Worm (Caenorhabditis elegans) whole organism, young adult: ENCODE results near the gene odr-7.
A peak's percentile ranks its signal among the peaks of the same experiment; 100 is the strongest.

ENCODE experiments used
- F22D6.2 ChIP-seq: sonication (generic microtip); optimal IDR thresholded peaks from 2 replicates; lab custom pipeline; 2016; ENCODE audit warnings: mild to moderate bottlenecking, missing genetic modification characterization, missing compliant biosample characterization
- F57A8.1 ChIP-seq: fragments of 200-800 bp; sonication (Bioruptor generic); optimal IDR thresholded peaks from 2 replicates; lab custom pipeline; 2018; ENCODE audit warnings: mild to moderate bottlenecking, missing genetic modification characterization, moderate library complexity, missing compliant biosample characterization
- K11D2.4 ChIP-seq: fragments of 200-800 bp; sonication (Bioruptor generic); IDR thresholded peaks from 2 replicates; pipeline ENCODE4 v1.3.6; 2022; ENCODE audit warnings: missing genetic modification reagents, missing genetic modification characterization, missing compliant biosample characterization
- K12H6.12 ChIP-seq: fragments of 200-800 bp; sonication (Bioruptor generic); optimal IDR thresholded peaks from 2 replicates; lab custom pipeline; 2018; ENCODE audit warnings: mild to moderate bottlenecking, missing genetic modification characterization, missing compliant biosample characterization
- ZK185.1 ChIP-seq: sonication (generic microtip); optimal IDR thresholded peaks from 2 replicates; lab custom pipeline; 2016; ENCODE audit warnings: mild to moderate bottlenecking, missing genetic modification characterization, missing compliant biosample characterization; ENCODE audit not compliant: poor library complexity, severe bottlenecking
- atf-7 ChIP-seq: sonication (generic microtip); optimal IDR thresholded peaks from 2 replicates; lab custom pipeline; 2017; ENCODE audit warnings: mild to moderate bottlenecking, missing genetic modification characterization, missing compliant biosample characterization
- attf-5 ChIP-seq: fragments of 200-800 bp; sonication (Bioruptor generic); optimal IDR thresholded peaks from 2 replicates; lab custom pipeline; 2018; ENCODE audit warnings: mild to moderate bottlenecking, missing genetic modification characterization, missing compliant biosample characterization
- ccch-3 ChIP-seq: fragments of 200-800 bp; sonication (Bioruptor generic); optimal IDR thresholded peaks from 2 replicates; lab custom pipeline; 2018; ENCODE audit warnings: mild to moderate bottlenecking, missing genetic modification characterization, missing compliant biosample characterization
- cebp-1 ChIP-seq, 2 experiments: fragments of 200-800 bp in 1 of 2; sonication (Bioruptor generic) in 1 of 2; sonication (generic microtip) in 1 of 2; IDR thresholded peaks in 1 of 2; optimal IDR thresholded peaks in 1 of 2; 2 replicates each; pipeline versions ENCODE4 v1.3.6 to Lab custom; 2017 to 2022; ENCODE audit warnings: missing compliant biosample characterization in 2 of 2, missing genetic modification characterization in 2 of 2, mild to moderate bottlenecking in 1 of 2, missing genetic modification reagents in 1 of 2, moderate library complexity in 1 of 2
- ceh-27 ChIP-seq: fragments of 200-800 bp; sonication (Bioruptor generic); optimal IDR thresholded peaks from 2 replicates; lab custom pipeline; 2018; ENCODE audit warnings: mild to moderate bottlenecking, missing genetic modification characterization, moderate library complexity, missing compliant biosample characterization
- dox-1 ChIP-seq: fragments of 200-800 bp; sonication (Bioruptor generic); IDR thresholded peaks from 2 replicates; pipeline ENCODE4 v1.3.6; 2022; ENCODE audit warnings: missing genetic modification reagents, missing genetic modification characterization, missing compliant biosample characterization
- egrh-3 ChIP-seq: fragments of 200-800 bp; sonication (Bioruptor generic); IDR thresholded peaks from 2 replicates; pipeline ENCODE4 v1.3.6; 2022; ENCODE audit warnings: missing genetic modification reagents, missing genetic modification characterization, missing compliant biosample characterization
- ekl-4 ChIP-seq: fragments of 200-800 bp; sonication (Bioruptor generic); IDR thresholded peaks from 2 replicates; pipeline ENCODE4 v1.3.6; 2022; ENCODE audit warnings: missing genetic modification reagents, missing genetic modification characterization, missing compliant biosample characterization
- gei-17 ChIP-seq: fragments of 200-800 bp; sonication (Bioruptor generic); optimal IDR thresholded peaks from 2 replicates; lab custom pipeline; 2018; ENCODE audit warnings: mild to moderate bottlenecking, missing genetic modification characterization, missing compliant biosample characterization
- hmg-1.2 ChIP-seq: fragments of 200-800 bp; sonication (Bioruptor generic); IDR thresholded peaks from 2 replicates; pipeline ENCODE4 v1.3.6; 2022; ENCODE audit warnings: missing genetic modification reagents, missing genetic modification characterization, missing compliant biosample characterization
- let-607 ChIP-seq, 2 experiments: fragments of 200-800 bp in 1 of 2; sonication (Bioruptor generic) in 1 of 2; sonication (generic microtip) in 1 of 2; optimal IDR thresholded peaks; 2 replicates each; lab custom pipeline; 2016 to 2018; ENCODE audit warnings: mild to moderate bottlenecking in 2 of 2, missing compliant biosample characterization in 2 of 2, missing genetic modification characterization in 2 of 2, moderate library complexity in 2 of 2, missing genotype in 1 of 2
- lin-40 ChIP-seq: sonication (generic microtip); optimal IDR thresholded peaks from 2 replicates; lab custom pipeline; 2016; ENCODE audit warnings: missing genetic modification characterization, mild to moderate bottlenecking, missing compliant biosample characterization, missing genotype, missing genetic modification reagents
- madf-10 ChIP-seq: sonication (generic microtip); optimal IDR thresholded peaks from 2 replicates; lab custom pipeline; 2016; ENCODE audit warnings: mild to moderate bottlenecking, missing genetic modification characterization, missing compliant biosample characterization
- mcd-1 ChIP-seq: fragments of 200-800 bp; sonication (Bioruptor generic); IDR thresholded peaks from 2 replicates; pipeline ENCODE4 v1.3.6; 2022; ENCODE audit warnings: missing genetic modification reagents, missing genetic modification characterization, missing compliant biosample characterization
- mel-28 ChIP-seq: sonication (generic microtip); optimal IDR thresholded peaks from 2 replicates; lab custom pipeline; 2016; ENCODE audit warnings: borderline replicate concordance, mild to moderate bottlenecking, missing genetic modification characterization, missing compliant biosample characterization
- nfya-1 ChIP-seq: sonication (generic microtip); optimal IDR thresholded peaks from 2 replicates; lab custom pipeline; 2017; ENCODE audit warnings: antibody characterized with exemption, missing compliant biosample characterization, missing genetic modification characterization, borderline replicate concordance; ENCODE audit not compliant: insufficient read depth
- nhr-120 ChIP-seq: fragments of 200-800 bp; sonication (Bioruptor generic); IDR thresholded peaks from 2 replicates; pipeline ENCODE4 v1.3.6; 2022; ENCODE audit warnings: missing genetic modification characterization, missing compliant biosample characterization
- nhr-80 ChIP-seq: sonication (generic microtip); optimal IDR thresholded peaks from 2 replicates; lab custom pipeline; 2016; ENCODE audit warnings: missing genetic modification characterization, missing compliant biosample characterization
- nhr-90 ChIP-seq: sonication (generic microtip); optimal IDR thresholded peaks from 2 replicates; lab custom pipeline; 2016; ENCODE audit warnings: missing genotype, mild to moderate bottlenecking, missing genetic modification characterization, missing compliant biosample characterization
- pbrm-1 ChIP-seq: fragments of 200-800 bp; sonication (Bioruptor generic); IDR thresholded peaks from 2 replicates; pipeline ENCODE4 v1.3.6; 2022; ENCODE audit warnings: missing genetic modification reagents, missing genetic modification characterization, missing compliant biosample characterization
- rec-8 ChIP-seq, 2 experiments: sonication (generic microtip); optimal IDR thresholded peaks; 2 replicates each; lab custom pipeline; 2016; ENCODE audit warnings: mild to moderate bottlenecking in 2 of 2, missing genetic modification characterization in 2 of 2, missing genetic modification reagents in 2 of 2, missing genotype in 2 of 2, missing biosample characterization in 1 of 2, missing compliant biosample characterization in 1 of 2, moderate library complexity in 1 of 2
- rpc-1 ChIP-seq, 2 experiments: fragments of 150-350 bp in 1 of 2; sonication (generic microtip) in 1 of 2; optimal IDR thresholded peaks; 2 replicates each; lab custom pipeline; 2014 to 2018; ENCODE audit warnings: missing biosample characterization in 1 of 2, missing genetic modification characterization in 1 of 2, missing genetic modification reagents in 1 of 2, missing genotype in 1 of 2
- sdz-38 ChIP-seq: sonication (generic microtip); optimal IDR thresholded peaks from 2 replicates; lab custom pipeline; 2016; ENCODE audit warnings: missing genotype, missing genetic modification characterization, missing compliant biosample characterization
- snpc-3.4 ChIP-seq: sonication (generic microtip); optimal IDR thresholded peaks from 2 replicates; lab custom pipeline; 2017; ENCODE audit warnings: missing genetic modification characterization, mild to moderate bottlenecking, missing compliant biosample characterization, antibody characterized with exemption, moderate library complexity, missing genotype, missing genetic modification reagents
- snpc-4 ChIP-seq, 5 experiments: fragments of 150-350 bp in 1 of 5; sonication (generic microtip) in 4 of 5; optimal IDR thresholded peaks; 2 replicates each; lab custom pipeline; 2014 to 2018; ENCODE audit warnings: missing genetic modification characterization in 5 of 5, missing biosample characterization in 3 of 5, antibody characterized with exemption in 2 of 5, mild to moderate bottlenecking in 2 of 5, missing compliant biosample characterization in 2 of 5, missing genotype in 2 of 5, moderate library complexity in 2 of 5, missing genetic modification reagents in 1 of 5
- somi-1 ChIP-seq: fragments of 200-800 bp; sonication (Bioruptor generic); optimal IDR thresholded peaks from 2 replicates; lab custom pipeline; 2018; ENCODE audit warnings: mild to moderate bottlenecking, missing genetic modification characterization, missing compliant biosample characterization
- tbp1 ChIP-seq: fragments of 200-800 bp; sonication (Bioruptor generic); optimal IDR thresholded peaks from 2 replicates; lab custom pipeline; 2018; ENCODE audit warnings: mild to moderate bottlenecking, missing genetic modification characterization, missing compliant biosample characterization
- zfh-2 ChIP-seq: fragments of 200-800 bp; sonication (Bioruptor generic); conservative IDR thresholded peaks from 2 replicates; pipeline ENCODE4 v1.3.6; 2022; ENCODE audit warnings: missing genetic modification reagents, missing genetic modification characterization, missing compliant biosample characterization
- ztf-22 ChIP-seq: fragments of 200-800 bp; sonication (Bioruptor generic); optimal IDR thresholded peaks from 2 replicates; lab custom pipeline; 2018; ENCODE audit warnings: mild to moderate bottlenecking, missing genetic modification characterization, moderate library complexity, missing compliant biosample characterization
- ztf-26 ChIP-seq: sonication (generic microtip); optimal IDR thresholded peaks from 2 replicates; lab custom pipeline; 2017; ENCODE audit warnings: missing genetic modification characterization, missing compliant biosample characterization

The odr-7 gene

DNA sequence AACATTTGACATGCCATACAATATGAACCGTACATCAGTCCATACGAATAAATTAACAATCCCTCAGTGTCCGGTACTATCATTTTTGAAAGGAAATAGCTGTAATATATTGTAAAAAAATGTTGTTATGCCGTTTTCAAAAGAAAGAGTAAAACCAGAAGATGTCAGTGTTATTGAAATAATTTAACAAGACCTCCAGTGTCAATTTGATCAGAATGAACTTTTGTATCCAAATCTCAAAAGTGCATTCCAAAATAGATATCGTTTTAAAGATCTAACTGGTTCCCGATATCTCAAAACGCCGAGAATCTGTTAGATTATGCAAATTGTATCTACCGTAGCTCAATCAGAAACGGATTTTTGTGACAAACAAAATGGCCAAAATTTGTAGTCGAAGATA lies at the start of gene odr-7:
Gene odr-7, minus strand, starts transcription at position 101 of the 400 bp plus-strand sequence.
- no peak for TF ChIP-seq rec-8 (tag; optimal IDR thresholded peaks at IDR 0.05; lab: Kevin White, UChicago)
- TF ChIP-seq, all 124 proteins: peak for 0

DNA sequence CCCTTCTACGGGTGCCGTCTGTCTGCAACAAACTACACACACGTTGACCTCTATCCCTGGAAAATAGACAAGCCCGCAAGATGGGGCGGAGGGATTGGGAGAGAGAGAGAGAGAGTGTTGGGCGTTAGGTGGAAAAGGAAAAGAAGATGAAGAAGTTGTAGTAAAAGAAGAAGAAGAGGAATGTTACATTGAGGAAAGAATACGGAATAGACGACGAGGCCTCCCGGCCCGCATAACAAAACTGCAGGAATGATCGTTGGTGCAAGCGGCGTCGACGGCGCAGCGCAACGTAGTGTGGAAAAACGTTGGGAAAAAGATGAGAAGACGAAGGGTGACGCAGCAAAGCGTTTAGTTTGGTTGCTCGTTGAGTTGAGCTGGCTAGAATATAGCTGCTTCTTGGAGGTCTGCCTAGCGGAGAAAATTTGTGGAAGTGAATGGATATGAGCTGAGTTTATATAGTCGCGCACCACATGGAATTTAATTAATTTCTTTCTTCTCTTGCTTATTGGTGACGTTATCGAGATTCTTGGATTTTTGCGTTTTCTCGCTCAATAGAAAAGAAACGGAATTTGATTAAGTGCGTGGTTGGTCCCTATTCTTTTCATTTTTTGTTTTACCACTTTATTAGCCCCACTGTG lies 48.8 kb upstream of the odr-7 start:
- TF ChIP-seq egrh-3 (GFP tag; lab: Robert Waterston, UW) (peak; percentile 13; the same call in 1 of the 2 replicates), sdz-38 (tag; lab: Kevin White, UChicago) (no peak), mcd-1 (GFP tag; lab: Robert Waterston, UW) (peak; percentile 30), dox-1 (GFP tag; lab: Robert Waterston, UW) (peak; percentile 25; the same call in 1 of the 2 replicates), cebp-1 (GFP tag; IDR thresholded peaks at IDR 0.05; lab: Robert Waterston, UW) (no peak), cebp-1 (tag; optimal IDR thresholded peaks at IDR 0.05; lab: Kevin White, UChicago) (peak; percentile 32), nhr-120 (GFP tag; lab: Robert Waterston, UW) (no peak), rpc-1 (optimal IDR thresholded peaks at IDR 0.05; lab: Kevin White, UChicago) (no peak), rpc-1 (tag; optimal IDR thresholded peaks at IDR 0.05; lab: Kevin White, UChicago) (no peak), snpc-3.4 (no peak), hmg-1.2 (peak; percentile 34; the same call in 1 of the 2 replicates), ceh-27 (GFP tag; lab: Kevin White, UChicago) (peak; percentile 30), K12H6.12 (peak; percentile 28), F57A8.1 (GFP tag; lab: Kevin White, UChicago) (no peak), K11D2.4 (GFP tag; lab: Robert Waterston, UW) (0 out of 2 replicates have a peak, but pooled peaks have one; percentile 19), zfh-2 (GFP tag; lab: Robert Waterston, UW) (peak; percentile 76)

DNA sequence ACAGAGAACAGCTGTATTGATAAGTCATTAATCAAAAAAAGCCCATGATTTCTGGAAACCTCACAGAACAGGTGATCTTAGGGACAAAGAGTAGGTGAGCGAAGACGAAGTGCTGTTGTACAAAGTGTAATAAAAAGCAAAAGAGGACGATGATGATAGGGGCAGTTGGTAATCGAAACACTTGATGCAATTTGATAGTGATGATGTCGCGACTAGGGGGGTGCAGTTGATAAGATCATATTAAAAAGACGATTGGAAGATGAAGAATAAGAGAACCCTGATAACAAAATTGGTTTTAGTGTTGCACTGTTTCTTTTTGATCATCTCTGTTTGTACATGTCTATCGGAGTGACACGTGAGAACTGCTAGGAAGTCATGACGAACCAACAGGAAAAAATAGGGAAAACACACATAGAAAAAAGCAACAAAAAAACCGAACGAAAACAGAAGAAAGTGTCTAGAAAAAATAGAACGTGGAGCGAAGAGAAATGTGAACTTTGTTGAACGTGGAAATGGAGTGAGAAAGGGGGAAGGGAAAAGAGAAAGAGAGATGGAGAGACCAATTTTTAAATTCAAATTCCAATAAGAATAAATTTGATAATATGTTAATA lies 48.0 kb upstream of the odr-7 start:
- TF ChIP-seq let-607 (tag; optimal IDR thresholded peaks at IDR 0.05; lab: Kevin White, UChicago) (peak in 1 of 2 experiments; percentile 23), ccch-3 (GFP tag; lab: Kevin White, UChicago) (no peak), cebp-1 (GFP tag; IDR thresholded peaks at IDR 0.05; lab: Robert Waterston, UW) (no peak), cebp-1 (tag; optimal IDR thresholded peaks at IDR 0.05; lab: Kevin White, UChicago) (peak; percentile 49), atf-7 (tag; lab: Kevin White, UChicago) (peak; percentile 74), somi-1 (GFP tag; lab: Kevin White, UChicago) (peak; percentile 63), gei-17 (peak; percentile 39), dox-1 (GFP tag; lab: Robert Waterston, UW) (peak; percentile 18; the same call in 1 of the 2 replicates), nfya-1 (tag; lab: Kevin White, UChicago) (no peak), ekl-4 (GFP tag; lab: Robert Waterston, UW) (no peak), nhr-80 (peak; percentile 95), lin-40 (tag; lab: Kevin White, UChicago) (peak; percentile 76), tbp1 (GFP tag; lab: Kevin White, UChicago) (peak; percentile 29), pbrm-1 (GFP tag; lab: Robert Waterston, UW) (0 out of 2 replicates have a peak, but pooled peaks have one; percentile 17), attf-5 (GFP tag; lab: Kevin White, UChicago) (no peak), madf-10 (tag; lab: Kevin White, UChicago) (peak; percentile 17), ztf-26 (peak; percentile 65), ztf-22 (GFP tag; lab: Kevin White, UChicago) (peak; percentile 77), ZK185.1 (peak; percentile 28), snpc-4 (GFP tag; optimal IDR thresholded peaks at IDR 0.05; lab: Kevin White, UChicago) (no peak), snpc-4 (tag; optimal IDR thresholded peaks at IDR 0.05; lab: Kevin White, UChicago) (peak in 1 of 4 experiments; percentile 6), mel-28 (tag; lab: Kevin White, UChicago) (no peak), nhr-90 (tag; lab: Kevin White, UChicago) (no peak), F22D6.2 (peak; percentile 63)
